Worm (Caenorhabditis elegans) whole organism, young adult: ENCODE measurements around the gene F36H5.13.

Experiments
- B0035.1 ChIP-seq: sonication (generic microtip); optimal IDR thresholded peaks from 2 replicates; lab custom pipeline; 2016; ENCODE audit warnings: missing genetic modification characterization, mild to moderate bottlenecking, missing compliant biosample characterization, missing genotype, missing genetic modification reagents
- F10E7.11 ChIP-seq: sonication (generic microtip); optimal IDR thresholded peaks from 2 replicates; lab custom pipeline; 2017; ENCODE audit warnings: mild to moderate bottlenecking, missing genetic modification characterization, moderate library complexity, missing compliant biosample characterization
- T07F8.4 ChIP-seq: sonication (generic microtip); optimal IDR thresholded peaks from 2 replicates; lab custom pipeline; 2016; ENCODE audit warnings: mild to moderate bottlenecking, missing genetic modification characterization, moderate library complexity, missing compliant biosample characterization
- Y56A3A.18 ChIP-seq: fragments of 200-800 bp; sonication (Bioruptor generic); IDR thresholded peaks from 2 replicates; pipeline ENCODE4 v1.3.6; 2022; ENCODE audit warnings: missing genetic modification reagents, missing genetic modification characterization, missing compliant biosample characterization
- Y67H2A.10 ChIP-seq: fragments of 200-800 bp; sonication (Bioruptor generic); conservative IDR thresholded peaks from 2 replicates; pipeline ENCODE4 v1.3.6; 2022; ENCODE audit warnings: missing genetic modification reagents, missing genetic modification characterization, missing compliant biosample characterization
- ama-1 ChIP-seq, 3 experiments: fragments of 150-350 bp in 1 of 3; sonication (generic microtip) in 2 of 3; optimal IDR thresholded peaks; 2 replicates each; lab custom pipeline; 2014 to 2018; ENCODE audit warnings: missing biosample characterization in 2 of 3, missing genetic modification characterization in 2 of 3, missing genetic modification reagents in 2 of 3
- atf-7 ChIP-seq: sonication (generic microtip); optimal IDR thresholded peaks from 2 replicates; lab custom pipeline; 2017; ENCODE audit warnings: mild to moderate bottlenecking, missing genetic modification characterization, missing compliant biosample characterization
- ccch-3 ChIP-seq: fragments of 200-800 bp; sonication (Bioruptor generic); optimal IDR thresholded peaks from 2 replicates; lab custom pipeline; 2018; ENCODE audit warnings: mild to moderate bottlenecking, missing genetic modification characterization, missing compliant biosample characterization
- cebp-1 ChIP-seq, 2 experiments: fragments of 200-800 bp in 1 of 2; sonication (Bioruptor generic) in 1 of 2; sonication (generic microtip) in 1 of 2; IDR thresholded peaks in 1 of 2; optimal IDR thresholded peaks in 1 of 2; 2 replicates each; pipeline versions ENCODE4 v1.3.6 to Lab custom; 2017 to 2022; ENCODE audit warnings: missing compliant biosample characterization in 2 of 2, missing genetic modification characterization in 2 of 2, mild to moderate bottlenecking in 1 of 2, missing genetic modification reagents in 1 of 2, moderate library complexity in 1 of 2
- chd-7 ChIP-seq: sonication (generic microtip); optimal IDR thresholded peaks from 2 replicates; lab custom pipeline; 2016; ENCODE audit warnings: mild to moderate bottlenecking, missing genetic modification characterization, moderate library complexity, missing compliant biosample characterization
- die-1 ChIP-seq: sonication (generic microtip); optimal IDR thresholded peaks from 2 replicates; lab custom pipeline; 2016; ENCODE audit warnings: missing genotype, mild to moderate bottlenecking, missing genetic modification characterization, missing compliant biosample characterization
- dpl-1 ChIP-seq: fragments of 150-350 bp; optimal IDR thresholded peaks from 2 replicates; lab custom pipeline; 2014; ENCODE audit warnings: missing biosample characterization, missing genetic modification reagents, missing genetic modification characterization
- egl-44 ChIP-seq: fragments of 200-800 bp; sonication (Bioruptor generic); IDR thresholded peaks from 2 replicates; pipeline ENCODE4 v1.3.6; 2022; ENCODE audit warnings: missing genetic modification reagents, missing genetic modification characterization, missing compliant biosample characterization
- ets-4 ChIP-seq: fragments of 200-800 bp; sonication (Bioruptor generic); optimal IDR thresholded peaks from 2 replicates; lab custom pipeline; 2018; ENCODE audit warnings: mild to moderate bottlenecking, missing genetic modification characterization, missing compliant biosample characterization
- fkh-3 ChIP-seq: sonication (generic microtip); optimal IDR thresholded peaks from 2 replicates; lab custom pipeline; 2016; ENCODE audit warnings: mild to moderate bottlenecking, missing genetic modification characterization, missing compliant biosample characterization
- gei-17 ChIP-seq: fragments of 200-800 bp; sonication (Bioruptor generic); optimal IDR thresholded peaks from 2 replicates; lab custom pipeline; 2018; ENCODE audit warnings: mild to moderate bottlenecking, missing genetic modification characterization, missing compliant biosample characterization
- him-1 ChIP-seq: sonication (generic microtip); optimal IDR thresholded peaks from 2 replicates; lab custom pipeline; 2016; ENCODE audit warnings: missing genotype, missing genetic modification reagents, missing genetic modification characterization, missing compliant biosample characterization
- hlh-12 ChIP-seq: sonication (generic microtip); optimal IDR thresholded peaks from 2 replicates; lab custom pipeline; 2016; ENCODE audit warnings: missing genetic modification characterization, missing compliant biosample characterization
- hmg-20 ChIP-seq: fragments of 200-800 bp; sonication (Bioruptor generic); IDR thresholded peaks from 2 replicates; pipeline ENCODE4 v1.3.6; 2022; ENCODE audit warnings: missing genetic modification reagents, missing genetic modification characterization, missing compliant biosample characterization
- hsf-1 ChIP-seq: fragments of 200-800 bp; sonication (Bioruptor generic); IDR thresholded peaks from 2 replicates; pipeline ENCODE4 v1.3.6; 2022; ENCODE audit warnings: missing genetic modification reagents, missing genetic modification characterization, missing compliant biosample characterization
- lin-26 ChIP-seq: fragments of 200-800 bp; sonication (Bioruptor generic); IDR thresholded peaks from 2 replicates; pipeline ENCODE4 v1.3.6; 2022; ENCODE audit warnings: missing genetic modification reagents, missing genetic modification characterization, missing compliant biosample characterization
- lin-35 ChIP-seq, 3 experiments: fragments of 150-350 bp in 2 of 3; sonication (generic microtip) in 1 of 3; optimal IDR thresholded peaks; 2 replicates each; lab custom pipeline; 2014 to 2018; ENCODE audit warnings: missing biosample characterization in 3 of 3, missing genetic modification characterization in 3 of 3, missing genetic modification reagents in 3 of 3
- lin-54 ChIP-seq: fragments of 200-800 bp; sonication (Bioruptor generic); optimal IDR thresholded peaks from 2 replicates; lab custom pipeline; 2018; ENCODE audit warnings: mild to moderate bottlenecking, missing genetic modification characterization, missing compliant biosample characterization
- lsy-27 ChIP-seq: sonication (generic microtip); optimal IDR thresholded peaks from 2 replicates; lab custom pipeline; 2017; ENCODE audit warnings: missing genetic modification characterization, mild to moderate bottlenecking, missing compliant biosample characterization, antibody characterized with exemption, missing genotype, borderline replicate concordance; ENCODE audit not compliant: insufficient read depth
- madf-10 ChIP-seq: sonication (generic microtip); optimal IDR thresholded peaks from 2 replicates; lab custom pipeline; 2016; ENCODE audit warnings: mild to moderate bottlenecking, missing genetic modification characterization, missing compliant biosample characterization
- nfya-2 ChIP-seq: fragments of 200-800 bp; sonication (Bioruptor generic); IDR thresholded peaks from 2 replicates; pipeline ENCODE4 v1.3.6; 2022; ENCODE audit warnings: missing genetic modification reagents, missing genetic modification characterization, missing compliant biosample characterization
- pbrm-1 ChIP-seq: fragments of 200-800 bp; sonication (Bioruptor generic); IDR thresholded peaks from 2 replicates; pipeline ENCODE4 v1.3.6; 2022; ENCODE audit warnings: missing genetic modification reagents, missing genetic modification characterization, missing compliant biosample characterization
- snpc-1.3 ChIP-seq: sonication (generic microtip); optimal IDR thresholded peaks from 2 replicates; lab custom pipeline; 2017; ENCODE audit warnings: missing genetic modification characterization, mild to moderate bottlenecking, missing compliant biosample characterization, antibody characterized with exemption, moderate library complexity, missing genotype, missing genetic modification reagents; ENCODE audit not compliant: insufficient read depth
- snpc-3.4 ChIP-seq: sonication (generic microtip); optimal IDR thresholded peaks from 2 replicates; lab custom pipeline; 2017; ENCODE audit warnings: missing genetic modification characterization, mild to moderate bottlenecking, missing compliant biosample characterization, antibody characterized with exemption, moderate library complexity, missing genotype, missing genetic modification reagents
- sptf-2 ChIP-seq: fragments of 200-800 bp; sonication (Bioruptor generic); optimal IDR thresholded peaks from 2 replicates; lab custom pipeline; 2018; ENCODE audit warnings: mild to moderate bottlenecking, missing genetic modification characterization, missing compliant biosample characterization
- tbx-9 ChIP-seq: sonication (generic microtip); optimal IDR thresholded peaks from 2 replicates; lab custom pipeline; 2016; ENCODE audit warnings: borderline replicate concordance, missing genetic modification characterization, inconsistent platforms, missing compliant biosample characterization
- unc-62 ChIP-seq: fragments of 150-350 bp; optimal IDR thresholded peaks from 2 replicates; lab custom pipeline; 2014; ENCODE audit warnings: missing biosample characterization, missing genetic modification reagents, missing genetic modification characterization
- zfh-2 ChIP-seq: fragments of 200-800 bp; sonication (Bioruptor generic); conservative IDR thresholded peaks from 2 replicates; pipeline ENCODE4 v1.3.6; 2022; ENCODE audit warnings: missing genetic modification reagents, missing genetic modification characterization, missing compliant biosample characterization
- ztf-18 ChIP-seq: sonication (generic microtip); optimal IDR thresholded peaks from 2 replicates; lab custom pipeline; 2016; ENCODE audit warnings: missing genotype, mild to moderate bottlenecking, missing genetic modification characterization, missing compliant biosample characterization

Gene F36H5.13

ce11 chrII:1759602-1760001 is 9.3 kb upstream of the F36H5.13 start, which contains the start of gene F36H5.18:
F36H5.18 (plus strand) TSS chrII:1759902.
- no peak for TF ChIP-seq madf-10 (tag; lab: Kevin White, UChicago)
- no peak for TF ChIP-seq T07F8.4
- TF ChIP-seq lsy-27 (tag; lab: Kevin White, UChicago), result no peak
- TF ChIP-seq ztf-18 (tag; lab: Kevin White, UChicago), result no peak
- TF ChIP-seq die-1, result no peak
- no peak for TF ChIP-seq chd-7 (tag; lab: Kevin White, UChicago)
- TF ChIP-seq gei-17 (GFP tag; lab: Kevin White, UChicago), result no peak
- no peak for TF ChIP-seq unc-62 (GFP tag; lab: Kevin White, UChicago)
- no peak for TF ChIP-seq hmg-20 (GFP tag; lab: Robert Waterston, UW)
- no peak for TF ChIP-seq lin-35 (GFP tag; optimal IDR thresholded peaks at IDR 0.05; lab: Kevin White, UChicago)
- no peak for TF ChIP-seq sptf-2
- TF ChIP-seq pbrm-1, result no peak

ce11 chrII:1757033-1757432 is 6.7 kb upstream of the F36H5.13 start, which contains the start of gene F36H5.10:
F36H5.10 (plus strand) TSS chrII:1757333.
- no peak for TF ChIP-seq him-1
- no peak for TF ChIP-seq hsf-1 (GFP tag; lab: Robert Waterston, UW)
- no peak for TF ChIP-seq hlh-12 (tag; lab: Kevin White, UChicago)
- TF ChIP-seq tbx-9 (tag; lab: Kevin White, UChicago), result no peak
- TF ChIP-seq snpc-1.3 (tag; lab: Kevin White, UChicago), result no peak
- TF ChIP-seq fkh-3, result no peak
- TF ChIP-seq die-1, result no peak
- no peak for TF ChIP-seq lin-54
- TF ChIP-seq, all 124 proteins: peak for 0

ce11 chrII:1756582-1756981 is 6.3 kb upstream of the F36H5.13 start, which contains the start of gene fbxb-53:
fbxb-53 (plus strand) TSS chrII:1756882.
- TF ChIP-seq Y67H2A.10 (GFP tag; lab: Robert Waterston, UW) (no peak), nfya-2 (GFP tag; lab: Robert Waterston, UW) (no peak), chd-7 (tag; lab: Kevin White, UChicago) (no peak), zfh-2 (GFP tag; lab: Robert Waterston, UW) (no peak), dpl-1 (no peak), ama-1 (optimal IDR thresholded peaks at IDR 0.05; lab: Kevin White, UChicago) (no peak), ama-1 (GFP tag; optimal IDR thresholded peaks at IDR 0.05; lab: Kevin White, UChicago) (no peak), T07F8.4 (no peak), ets-4 (GFP tag; lab: Kevin White, UChicago) (no peak), F10E7.11 (tag; lab: Kevin White, UChicago) (no peak), egl-44 (GFP tag; lab: Robert Waterston, UW) (no peak), lsy-27 (tag; lab: Kevin White, UChicago) (no peak), hsf-1 (GFP tag; lab: Robert Waterston, UW) (no peak), madf-10 (tag; lab: Kevin White, UChicago) (no peak), lin-26 (GFP tag; lab: Robert Waterston, UW) (no peak), snpc-3.4 (tag; lab: Kevin White, UChicago) (no peak), cebp-1 (GFP tag; IDR thresholded peaks at IDR 0.05; lab: Robert Waterston, UW) (no peak), cebp-1 (tag; optimal IDR thresholded peaks at IDR 0.05; lab: Kevin White, UChicago) (no peak), Y56A3A.18 (GFP tag; lab: Robert Waterston, UW) (no peak), ccch-3 (GFP tag; lab: Kevin White, UChicago) (no peak), atf-7 (tag; lab: Kevin White, UChicago) (no peak), B0035.1 (tag; lab: Kevin White, UChicago) (no peak)
